Worm (Caenorhabditis elegans): ENCODE results near the gene C13A2.1.

C13A2.1 gene

DNA sequence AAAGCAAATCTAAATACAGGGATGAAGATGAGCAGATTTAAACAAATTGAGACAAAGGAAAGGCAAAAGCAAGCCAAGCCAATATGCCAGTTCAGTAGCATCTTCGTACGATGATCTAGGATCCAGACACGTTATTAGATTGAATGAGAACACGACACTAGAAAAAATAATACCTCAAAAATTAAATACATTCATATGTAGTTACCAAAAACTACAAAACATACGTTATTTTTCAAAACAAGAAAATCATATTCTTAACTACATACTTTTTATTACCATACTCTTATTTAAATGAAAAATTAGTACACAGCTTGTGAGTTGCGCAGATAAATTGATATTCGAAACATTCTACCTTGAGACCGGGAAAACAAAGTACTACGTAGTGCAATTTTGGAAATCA lies 24.4 kb downstream of the C13A2.1 start, which contains the start of gene srx-6:
TSS of gene srx-6 (minus strand) at position 101 of the 400 bp plus-strand sequence.
- TF ChIP-seq ces-1 (GFP tag; optimal IDR thresholded peaks at IDR 0.05) (no peak), mep-1 (tag; optimal IDR thresholded peaks at IDR 0.05) (no peak), M03D4.4 (tag; optimal IDR thresholded peaks at IDR 0.05) (no peak), pha-4 (tag; optimal IDR thresholded peaks at IDR 0.05) (no peak), nhr-76 (tag; optimal IDR thresholded peaks at IDR 0.05) (no peak), hlh-1 (tag; optimal IDR thresholded peaks at IDR 0.05) (no peak), ham-2 (GFP tag; optimal IDR thresholded peaks at IDR 0.05) (no peak), ceh-43 (GFP tag; optimal IDR thresholded peaks at IDR 0.05) (no peak), ztf-11 (tag; optimal IDR thresholded peaks at IDR 0.05) (no peak), sem-2 (GFP tag; optimal IDR thresholded peaks at IDR 0.05) (no peak), lin-32 (GFP tag; optimal IDR thresholded peaks at IDR 0.05) (no peak), sptf-1 (tag; optimal IDR thresholded peaks at IDR 0.05) (no peak), unc-62 (GFP tag; optimal IDR thresholded peaks at IDR 0.05) (no peak), blmp-1 (tag; optimal IDR thresholded peaks at IDR 0.05) (no peak), unc-120 (tag; optimal IDR thresholded peaks at IDR 0.05; ENCODE audit: poor library complexity, severe bottlenecking) (no peak), nhr-12 (tag; optimal IDR thresholded peaks at IDR 0.05) (no peak), nhr-237 (tag; optimal IDR thresholded peaks at IDR 0.05) (no peak), mls-2 (tag; optimal IDR thresholded peaks at IDR 0.05) (no peak), tbx-8 (GFP tag; optimal IDR thresholded peaks at IDR 0.05) (no peak)

DNA sequence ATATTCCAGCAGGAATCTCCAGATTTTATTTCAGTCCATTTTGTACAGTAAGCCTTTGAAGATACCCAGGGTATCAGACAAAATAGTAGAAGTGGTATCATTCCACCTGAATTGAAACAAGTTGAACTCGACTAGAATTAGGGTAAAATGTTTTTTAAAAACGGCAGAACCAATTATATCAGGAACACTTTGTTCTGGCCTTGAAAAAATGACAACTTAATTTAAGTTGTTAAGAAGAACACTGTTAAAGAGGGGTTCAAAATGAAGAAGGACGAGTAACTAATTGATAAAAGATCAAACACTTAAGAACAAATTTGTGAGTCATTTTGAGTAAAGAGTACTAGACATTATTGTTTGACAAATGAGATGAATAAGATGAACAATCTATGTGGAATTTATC lies 32.1 kb downstream of the C13A2.1 start, which contains the start of gene lmd-4:
TSS of gene lmd-4 (minus strand) at position 101 of the 400 bp plus-strand sequence.
- TF ChIP-seq lsy-2 (tag; optimal IDR thresholded peaks at IDR 0.05) (no peak), unc-62 (GFP tag; optimal IDR thresholded peaks at IDR 0.05) (no peak), flh-1 (GFP tag; optimal IDR thresholded peaks at IDR 0.05) (no peak), ces-1 (GFP tag; optimal IDR thresholded peaks at IDR 0.05) (no peak), nhr-2 (tag; optimal IDR thresholded peaks at IDR 0.05) (no peak), drap-1 (GFP tag; optimal IDR thresholded peaks at IDR 0.05) (no peak), nhr-28 (tag; optimal IDR thresholded peaks at IDR 0.05) (no peak), M03D4.4 (tag; optimal IDR thresholded peaks at IDR 0.05) (no peak)

DNA sequence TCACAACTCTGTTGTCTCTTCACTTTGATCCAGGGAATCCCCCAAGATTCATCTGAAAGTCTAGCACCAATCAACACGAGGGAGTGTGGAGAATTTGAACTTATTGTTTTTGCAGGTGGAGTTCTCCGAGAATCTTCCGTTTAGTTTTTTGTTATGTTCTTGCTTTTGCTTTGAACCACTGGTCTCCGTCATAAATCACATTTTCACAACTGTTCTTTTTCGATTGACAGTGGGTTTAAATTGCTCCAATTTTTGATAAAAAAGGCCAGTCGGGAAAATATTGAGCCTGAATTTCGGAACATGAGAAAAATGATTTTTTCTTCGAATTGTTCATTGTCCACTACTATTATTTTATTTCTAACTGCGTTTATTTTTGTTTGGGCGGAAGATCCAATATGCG lies 33.1 kb downstream of the C13A2.1 start, which contains the start of gene F10G2.10:
TSS of gene F10G2.10 (plus strand) at position 301 of the 400 bp plus-strand sequence.
- no peak for TF ChIP-seq ham-2 (GFP tag; optimal IDR thresholded peaks at IDR 0.05)
- TF ChIP-seq ceh-39 (tag; optimal IDR thresholded peaks at IDR 0.05): no peak
- no peak for TF ChIP-seq M03D4.4 (tag; optimal IDR thresholded peaks at IDR 0.05)
- TF ChIP-seq bed-3 (GFP tag; optimal IDR thresholded peaks at IDR 0.05): no peak
- TF ChIP-seq ceh-83 (GFP tag; optimal IDR thresholded peaks at IDR 0.05): no peak
- TF ChIP-seq sptf-1 (tag; optimal IDR thresholded peaks at IDR 0.05): no peak
- no peak for TF ChIP-seq hlh-1 (tag; optimal IDR thresholded peaks at IDR 0.05)
- TF ChIP-seq nhr-76 (tag; optimal IDR thresholded peaks at IDR 0.05): no peak
- no peak for TF ChIP-seq sem-2 (GFP tag; optimal IDR thresholded peaks at IDR 0.05)
- no peak for TF ChIP-seq nhr-2 (tag; optimal IDR thresholded peaks at IDR 0.05)
- TF ChIP-seq snpc-4 (tag; optimal IDR thresholded peaks at IDR 0.05): no peak
- TF ChIP-seq ceh-43 (GFP tag; optimal IDR thresholded peaks at IDR 0.05): no peak

DNA sequence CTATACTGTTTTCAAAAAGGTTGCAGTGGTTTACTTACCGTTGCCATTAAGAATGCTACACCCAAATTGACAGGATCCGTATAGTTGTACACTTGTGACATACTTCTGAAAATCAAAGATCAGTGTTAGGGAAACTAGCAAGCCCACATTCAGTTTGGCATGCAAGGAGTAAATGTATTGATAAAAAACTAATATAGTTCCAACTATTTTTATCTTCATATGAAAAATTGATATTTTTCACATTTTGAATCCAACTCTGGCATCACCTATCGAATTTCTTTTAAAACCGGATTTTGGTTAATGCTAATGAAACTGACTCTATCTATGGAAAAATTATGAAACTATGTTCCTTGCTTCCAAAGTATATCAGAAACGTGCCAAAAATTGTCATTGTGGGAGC lies 36.5 kb downstream of the C13A2.1 start, which contains the start of gene srx-92:
TSS of gene srx-92 (minus strand) at position 101 of the 400 bp plus-strand sequence.
- no peak for TF ChIP-seq nhr-237 (tag; optimal IDR thresholded peaks at IDR 0.05)
- no peak for TF ChIP-seq tbx-8 (GFP tag; optimal IDR thresholded peaks at IDR 0.05)
- no peak for TF ChIP-seq bed-3 (GFP tag; optimal IDR thresholded peaks at IDR 0.05)
- TF ChIP-seq lsy-2 (tag; optimal IDR thresholded peaks at IDR 0.05): no peak
- no peak for TF ChIP-seq M03D4.4 (tag; optimal IDR thresholded peaks at IDR 0.05)
- TF ChIP-seq nhr-2 (tag; optimal IDR thresholded peaks at IDR 0.05): no peak
- no peak for TF ChIP-seq blmp-1 (tag; optimal IDR thresholded peaks at IDR 0.05)
- no peak for TF ChIP-seq nhr-28 (tag; optimal IDR thresholded peaks at IDR 0.05)
- no peak for TF ChIP-seq unc-120 (tag; optimal IDR thresholded peaks at IDR 0.05; ENCODE audit: poor library complexity, severe bottlenecking)

DNA sequence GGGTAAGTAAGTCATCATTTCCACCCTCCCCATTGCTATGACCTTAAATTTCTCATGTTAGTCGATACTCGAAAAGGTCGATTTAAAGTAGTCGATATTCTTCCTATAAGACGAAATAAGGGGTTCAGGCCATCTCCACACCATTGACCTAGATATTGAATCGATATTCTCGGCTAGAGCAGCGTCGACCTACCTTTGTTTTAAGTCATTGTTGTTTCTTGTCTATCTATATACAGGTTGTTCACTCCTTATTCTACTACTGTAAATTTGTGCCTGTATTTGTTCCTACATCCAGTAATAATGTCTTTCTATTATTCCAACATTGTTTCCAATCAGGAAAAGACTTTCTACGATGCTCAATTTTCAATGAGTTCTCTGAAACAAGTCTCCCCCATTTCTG lies 38.1 kb downstream of the C13A2.1 start, which contains the start of gene F10G2.4:
TSS of gene F10G2.4 (plus strand) at position 301 of the 400 bp plus-strand sequence.
- TF ChIP-seq nhr-76 (tag; optimal IDR thresholded peaks at IDR 0.05): no peak
- TF ChIP-seq mab-5 (tag; optimal IDR thresholded peaks at IDR 0.05): no peak
- TF ChIP-seq nhr-237 (tag; optimal IDR thresholded peaks at IDR 0.05): no peak
- no peak for TF ChIP-seq elt-1 (tag; optimal IDR thresholded peaks at IDR 0.05; ENCODE audit: borderline replicate concordance, insufficient read depth)
- no peak for TF ChIP-seq ham-2 (GFP tag; optimal IDR thresholded peaks at IDR 0.05)
- no peak for TF ChIP-seq ceh-39 (tag; optimal IDR thresholded peaks at IDR 0.05)
- TF ChIP-seq ztf-11 (tag; optimal IDR thresholded peaks at IDR 0.05): no peak
- no peak for TF ChIP-seq lin-13 (tag; optimal IDR thresholded peaks at IDR 0.05)
- TF ChIP-seq nhr-2 (tag; optimal IDR thresholded peaks at IDR 0.05): no peak
- no peak for TF ChIP-seq drap-1 (GFP tag; optimal IDR thresholded peaks at IDR 0.05)
- no peak for TF ChIP-seq flh-1 (GFP tag; optimal IDR thresholded peaks at IDR 0.05)
- no peak for TF ChIP-seq M03D4.4 (tag; optimal IDR thresholded peaks at IDR 0.05)
- TF ChIP-seq mls-2 (tag; optimal IDR thresholded peaks at IDR 0.05): no peak
- no peak for TF ChIP-seq ceh-43 (GFP tag; optimal IDR thresholded peaks at IDR 0.05)
